Fruit fly (Drosophila melanogaster) whole organism, prepupa: ENCODE results near the gene CG10866.

Experiments used
- Blimp-1 ChIP-seq: fragments of 200-800 bp; sonication (Bioruptor generic); optimal IDR thresholded peaks from 3 replicates; lab custom pipeline; 2017; ENCODE audit warnings: missing biosample characterization, missing genetic modification characterization, mild to moderate bottlenecking, moderate library complexity, missing genetic modification reagents
- CG10631 ChIP-seq: fragments of 200-800 bp; sonication (Bioruptor generic); optimal IDR thresholded peaks from 2 replicates; lab custom pipeline; 2016; ENCODE audit warnings: missing biosample characterization, missing genetic modification characterization
- CG10669 ChIP-seq: fragments of 200-800 bp; sonication (Bioruptor generic); optimal IDR thresholded peaks from 3 replicates; lab custom pipeline; 2018; ENCODE audit warnings: missing biosample characterization, mild to moderate bottlenecking, missing genetic modification characterization, moderate library complexity
- CG11294 ChIP-seq: fragments of 200-800 bp; sonication (Bioruptor generic); IDR thresholded peaks from 2 replicates; pipeline ENCODE4 v1.3.6; 2022; ENCODE audit warnings: missing biosample characterization, missing genetic modification characterization
- CG11902 ChIP-seq: fragments of 200-800 bp; sonication (Bioruptor generic); optimal IDR thresholded peaks from 3 replicates; lab custom pipeline; 2016; ENCODE audit warnings: missing biosample characterization, missing genetic modification characterization
- CG15336 ChIP-seq: fragments of 200-800 bp; sonication (Bioruptor generic); IDR thresholded peaks from 2 replicates; pipeline ENCODE4 v1.3.6; 2022; ENCODE audit warnings: missing biosample characterization, missing genetic modification characterization
- CG1621 ChIP-seq: fragments of 200-800 bp; sonication (Bioruptor generic); optimal IDR thresholded peaks from 3 replicates; lab custom pipeline; 2018; ENCODE audit warnings: missing biosample characterization, mild to moderate bottlenecking, missing genetic modification characterization
- CG16779 ChIP-seq: fragments of 200-800 bp; sonication (Bioruptor generic); optimal IDR thresholded peaks from 3 replicates; lab custom pipeline; 2017; ENCODE audit warnings: missing biosample characterization, mild to moderate bottlenecking, missing genetic modification characterization
- CG31627 ChIP-seq: fragments of 200-800 bp; sonication (Bioruptor generic); optimal IDR thresholded peaks from 3 replicates; lab custom pipeline; 2016; ENCODE audit warnings: missing biosample characterization, missing genetic modification characterization
- CG32006 ChIP-seq: fragments of 200-800 bp; sonication (Bioruptor generic); optimal IDR thresholded peaks from 3 replicates; lab custom pipeline; 2017; ENCODE audit warnings: missing biosample characterization, mild to moderate bottlenecking, missing genetic modification characterization
- CG34406 ChIP-seq: fragments of 200-800 bp; sonication (Bioruptor generic); optimal IDR thresholded peaks from 3 replicates; lab custom pipeline; 2016; ENCODE audit warnings: missing biosample characterization, missing genetic modification characterization
- CG3919 ChIP-seq: fragments of 200-800 bp; sonication (Bioruptor generic); optimal IDR thresholded peaks from 3 replicates; lab custom pipeline; 2016; ENCODE audit warnings: missing biosample characterization, missing genetic modification characterization
- CG4318 ChIP-seq: fragments of 200-800 bp; sonication (Bioruptor generic); optimal IDR thresholded peaks from 3 replicates; lab custom pipeline; 2017; ENCODE audit warnings: missing biosample characterization, mild to moderate bottlenecking, missing genetic modification characterization
- CG6163 ChIP-seq: fragments of 200-800 bp; sonication (Bioruptor generic); IDR thresholded peaks from 3 replicates; pipeline ENCODE4 v1.3.6; 2022; ENCODE audit warnings: missing biosample characterization, missing genetic modification characterization
- CG6276 ChIP-seq: fragments of 200-800 bp; sonication (Bioruptor generic); optimal IDR thresholded peaks from 2 replicates; lab custom pipeline; 2017; ENCODE audit warnings: missing biosample characterization, mild to moderate bottlenecking, missing genetic modification characterization
- CG6792 ChIP-seq: fragments of 200-800 bp; sonication (Bioruptor generic); optimal IDR thresholded peaks from 3 replicates; lab custom pipeline; 2016; ENCODE audit warnings: missing biosample characterization, missing genetic modification characterization
- CG8119 ChIP-seq: fragments of 200-800 bp; sonication (Bioruptor generic); IDR thresholded peaks from 3 replicates; pipeline ENCODE4 v1.3.6; 2022; ENCODE audit warnings: missing biosample characterization, missing genetic modification characterization
- CG8319 ChIP-seq: fragments of 200-800 bp; sonication (Bioruptor generic); optimal IDR thresholded peaks from 3 replicates; lab custom pipeline; 2016; ENCODE audit warnings: missing biosample characterization, missing genetic modification characterization
- CG8632 ChIP-seq: fragments of 200-800 bp; sonication (Bioruptor generic); optimal IDR thresholded peaks from 3 replicates; lab custom pipeline; 2016; ENCODE audit warnings: missing biosample characterization, missing genetic modification characterization
- CG9139 ChIP-seq: fragments of 200-800 bp; sonication (Bioruptor generic); optimal IDR thresholded peaks from 3 replicates; lab custom pipeline; 2017; ENCODE audit warnings: missing biosample characterization, mild to moderate bottlenecking, missing genetic modification characterization
- Eip78C ChIP-seq: fragments of 200-800 bp; sonication (Bioruptor generic); peaks from one replicate; lab custom pipeline; 2016; ENCODE audit warnings: missing biosample characterization, missing genetic modification characterization
- Eip93F ChIP-seq: fragments of 200-800 bp; sonication (Bioruptor generic); optimal IDR thresholded peaks from 2 replicates; lab custom pipeline; 2016; ENCODE audit warnings: missing biosample characterization, mild to moderate bottlenecking, missing genetic modification characterization
- Ets21C ChIP-seq: fragments of 200-800 bp; sonication (Bioruptor generic); optimal IDR thresholded peaks from 3 replicates; lab custom pipeline; 2016; ENCODE audit warnings: missing biosample characterization, missing genetic modification characterization
- Ets96B ChIP-seq: fragments of 200-800 bp; optimal IDR thresholded peaks from 2 replicates; lab custom pipeline; 2019; ENCODE audit warnings: missing biosample characterization, mild to moderate bottlenecking, missing genetic modification characterization, moderate library complexity
- Gug ChIP-seq: fragments of 200-800 bp; sonication (Bioruptor generic); IDR thresholded peaks from 2 replicates; pipeline ENCODE4 v1.3.6; 2022; ENCODE audit warnings: missing biosample characterization, missing genetic modification characterization
- Hr39 ChIP-seq: fragments of 200-800 bp; sonication (Bioruptor generic); optimal IDR thresholded peaks from 2 replicates; lab custom pipeline; 2016; ENCODE audit warnings: missing biosample characterization, missing genetic modification characterization
- Hr4 ChIP-seq: fragments of 200-800 bp; sonication (Bioruptor generic); optimal IDR thresholded peaks from 3 replicates; lab custom pipeline; 2016; ENCODE audit warnings: missing biosample characterization, missing genetic modification characterization
- Lpt ChIP-seq: fragments of 200-800 bp; sonication (Bioruptor generic); optimal IDR thresholded peaks from 3 replicates; lab custom pipeline; 2016; ENCODE audit warnings: missing biosample characterization, missing genetic modification characterization
- Met ChIP-seq: fragments of 200-800 bp; sonication (Bioruptor generic); optimal IDR thresholded peaks from 3 replicates; lab custom pipeline; 2016; ENCODE audit warnings: missing biosample characterization, missing genetic modification characterization
- OdsH ChIP-seq: fragments of 200-800 bp; sonication (Bioruptor generic); optimal IDR thresholded peaks from 3 replicates; lab custom pipeline; 2016; ENCODE audit warnings: missing biosample characterization, missing genetic modification characterization
- Sox102F ChIP-seq: fragments of 200-800 bp; sonication (Bioruptor generic); optimal IDR thresholded peaks from 2 replicates; lab custom pipeline; 2016; ENCODE audit warnings: missing biosample characterization, mild to moderate bottlenecking, missing genetic modification characterization
- Sox14 ChIP-seq: fragments of 200-800 bp; sonication (Bioruptor generic); optimal IDR thresholded peaks from 3 replicates; lab custom pipeline; 2016; ENCODE audit warnings: missing biosample characterization, missing genetic modification characterization
- Sox15 ChIP-seq: fragments of 200-800 bp; sonication (Bioruptor generic); optimal IDR thresholded peaks from 3 replicates; lab custom pipeline; 2016; ENCODE audit warnings: missing biosample characterization, missing genetic modification characterization
- achi ChIP-seq: fragments of 200-800 bp; sonication (Bioruptor generic); optimal IDR thresholded peaks from 3 replicates; lab custom pipeline; 2016; ENCODE audit warnings: missing biosample characterization, missing genetic modification characterization
- acj6 ChIP-seq: fragments of 200-800 bp; sonication (Bioruptor generic); optimal IDR thresholded peaks from 3 replicates; lab custom pipeline; 2016; ENCODE audit warnings: missing biosample characterization, missing genetic modification characterization
- cyc ChIP-seq: fragments of 200-800 bp; sonication (Bioruptor generic); optimal IDR thresholded peaks from 3 replicates; lab custom pipeline; 2016; ENCODE audit warnings: missing biosample characterization, missing genetic modification characterization
- dac ChIP-seq: fragments of 200-800 bp; sonication (Bioruptor generic); optimal IDR thresholded peaks from 2 replicates; lab custom pipeline; 2017; ENCODE audit warnings: missing biosample characterization, mild to moderate bottlenecking, missing genetic modification characterization
- dsx ChIP-seq: fragments of 200-800 bp; optimal IDR thresholded peaks from 3 replicates; lab custom pipeline; 2019; ENCODE audit warnings: missing biosample characterization, mild to moderate bottlenecking, missing genetic modification characterization, moderate library complexity; ENCODE audit not compliant: poor library complexity, severe bottlenecking
- eg ChIP-seq: fragments of 200-800 bp; sonication (Bioruptor generic); IDR thresholded peaks from 3 replicates; pipeline ENCODE4 v1.3.6; 2022; ENCODE audit warnings: missing biosample characterization, missing genetic modification characterization
- esn ChIP-seq: fragments of 200-800 bp; sonication (Bioruptor generic); optimal IDR thresholded peaks from 2 replicates; lab custom pipeline; 2016; ENCODE audit warnings: missing biosample characterization, mild to moderate bottlenecking, missing genetic modification characterization, moderate library complexity
- fd85E ChIP-seq: fragments of 200-800 bp; sonication (Bioruptor generic); optimal IDR thresholded peaks from 3 replicates; lab custom pipeline; 2016; ENCODE audit warnings: missing biosample characterization, missing genetic modification characterization
- fkh ChIP-seq: fragments of 200-800 bp; sonication (Bioruptor generic); optimal IDR thresholded peaks from 3 replicates; lab custom pipeline; 2017; ENCODE audit warnings: missing biosample characterization, mild to moderate bottlenecking, missing genetic modification characterization, moderate library complexity
- lz ChIP-seq: fragments of 200-800 bp; sonication (Bioruptor generic); optimal IDR thresholded peaks from 3 replicates; lab custom pipeline; 2016; ENCODE audit warnings: missing biosample characterization, missing genetic modification characterization
- spab ChIP-seq: fragments of 200-800 bp; sonication (Bioruptor generic); optimal IDR thresholded peaks from 2 replicates; lab custom pipeline; 2017; ENCODE audit warnings: missing biosample characterization, mild to moderate bottlenecking, missing genetic modification characterization, missing genetic modification reagents
- ss ChIP-seq, 2 experiments: fragments of 200-800 bp; sonication (Bioruptor generic); optimal IDR thresholded peaks; 2 replicates in 1 of 2; 3 replicates in 1 of 2; lab custom pipeline; 2017 to 2018; ENCODE audit warnings: mild to moderate bottlenecking in 2 of 2, missing biosample characterization in 2 of 2, missing genetic modification characterization in 2 of 2, moderate library complexity in 1 of 2
- svp ChIP-seq: fragments of 200-800 bp; sonication (Bioruptor generic); peaks from one replicate; lab custom pipeline; 2016; ENCODE audit warnings: missing biosample characterization, missing genetic modification characterization
- topi ChIP-seq: fragments of 200-800 bp; sonication (Bioruptor generic); optimal IDR thresholded peaks from 3 replicates; lab custom pipeline; 2016; ENCODE audit warnings: missing biosample characterization, missing genetic modification characterization
- vri ChIP-seq: fragments of 200-800 bp; sonication (Bioruptor generic); optimal IDR thresholded peaks from 3 replicates; lab custom pipeline; 2016; ENCODE audit warnings: missing biosample characterization, mild to moderate bottlenecking, missing genetic modification characterization

Gene CG10866

DNA sequence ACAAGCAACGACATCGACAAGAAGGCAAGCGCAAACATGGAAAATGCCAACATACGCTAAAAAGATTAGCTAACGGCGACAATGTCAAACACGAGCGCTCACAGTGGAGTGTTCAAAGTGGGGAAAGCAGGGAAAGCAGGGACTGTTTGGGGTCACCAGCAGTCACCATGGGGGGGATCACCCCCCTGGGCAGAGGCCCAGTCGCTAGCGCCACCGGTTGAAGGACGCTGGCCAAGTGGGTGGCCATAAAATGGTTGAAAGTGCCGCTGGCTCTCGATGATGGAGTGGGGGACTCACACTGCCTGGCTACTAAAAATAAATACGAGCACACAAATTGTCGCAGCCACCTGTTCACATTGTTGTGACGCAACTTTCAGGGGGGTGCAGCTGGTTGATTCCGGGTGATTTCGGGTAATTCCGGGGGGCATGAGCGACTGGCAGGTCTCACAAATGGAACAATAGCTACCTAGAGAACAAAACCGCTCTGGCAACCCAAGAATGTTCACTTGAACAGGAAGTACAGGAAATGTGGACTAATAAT is 23.2 kb upstream of the CG10866 start:
- TF ChIP-seq CG3919 (GFP tag; lab: Kevin White, UChicago) (no peak), CG34406 (no peak), svp (GFP tag; lab: Kevin White, UChicago) (no peak), Blimp-1 (no peak), eg (GFP tag; lab: Robert Waterston, UW) (no peak), CG4318 (GFP tag; lab: Kevin White, UChicago) (no peak), topi (GFP tag; lab: Kevin White, UChicago) (no peak), Eip78C (GFP tag; lab: Kevin White, UChicago) (no peak), CG31627 (GFP tag; lab: Kevin White, UChicago) (no peak), Gug (no peak), dac (GFP tag; lab: Kevin White, UChicago) (no peak), Sox102F (GFP tag; lab: Kevin White, UChicago) (no peak), CG6163 (GFP tag; lab: Robert Waterston, UW) (no peak), CG1621 (no peak), achi (GFP tag; lab: Kevin White, UChicago) (no peak), Met (no peak)

DNA sequence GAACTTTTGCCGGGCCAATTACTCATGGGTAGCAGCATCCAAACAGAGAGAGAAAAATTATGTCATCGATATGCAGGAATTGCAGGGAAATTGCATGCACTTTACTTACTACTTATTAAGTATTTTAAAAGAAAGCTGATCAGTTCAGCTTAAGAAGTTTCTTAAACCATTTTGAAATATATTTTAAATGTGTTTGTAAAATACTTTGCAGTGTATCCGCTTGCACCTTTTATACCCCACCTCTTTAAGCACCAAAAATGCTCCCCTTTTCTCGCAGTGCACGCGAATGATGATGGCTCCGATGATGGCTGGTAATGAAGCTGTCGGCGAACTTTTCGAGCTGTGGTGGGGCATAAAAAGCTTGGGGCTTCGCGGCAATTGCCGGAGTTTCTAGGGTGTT is 14.7 kb upstream of the CG10866 start, which contains the start of gene CG14984:
TSS of gene CG14984 (minus strand) at position 83 of the 400 bp plus-strand sequence.
- TF ChIP-seq Hr4 (GFP tag; lab: Kevin White, UChicago) (peak; percentile 59), esn (GFP tag; lab: Kevin White, UChicago) (peak; percentile 78), CG31627 (GFP tag; lab: Kevin White, UChicago) (peak; percentile 82), CG11902 (GFP tag; lab: Kevin White, UChicago) (peak; percentile 86), CG32006 (GFP tag; lab: Kevin White, UChicago) (peak; percentile 71), CG11294 (peak; percentile 55; the same call in 1 of the 2 replicates), CG16779 (tag; lab: Kevin White, UChicago) (no peak), CG9139 (GFP tag; lab: Kevin White, UChicago) (peak; percentile 81), topi (GFP tag; lab: Kevin White, UChicago) (peak; percentile 88), Eip93F (GFP tag; lab: Kevin White, UChicago) (no peak), CG10669 (GFP tag; lab: Kevin White, UChicago) (peak; percentile 90), Sox14 (GFP tag; lab: Kevin White, UChicago) (peak; percentile 82), fd85E (peak; percentile 16), Blimp-1 (peak; percentile 53), eg (GFP tag; lab: Robert Waterston, UW) (peak; percentile 81), lz (GFP tag; lab: Kevin White, UChicago) (peak; percentile 76), Ets21C (GFP tag; lab: Kevin White, UChicago) (peak; percentile 67), Lpt (GFP tag; lab: Kevin White, UChicago) (no peak), CG4318 (GFP tag; lab: Kevin White, UChicago) (peak; percentile 37), cyc (GFP tag; lab: Kevin White, UChicago) (peak; percentile 88), CG8319 (GFP tag; lab: Kevin White, UChicago) (peak; percentile 85), acj6 (GFP tag; lab: Kevin White, UChicago) (peak; percentile 84), CG8119 (GFP tag; lab: Robert Waterston, UW) (peak; percentile 81), Met (peak; percentile 79), vri (GFP tag; lab: Kevin White, UChicago) (peak; percentile 59), Sox102F (GFP tag; lab: Kevin White, UChicago) (peak; percentile 68), Eip78C (GFP tag; lab: Kevin White, UChicago) (peak; percentile 96), Ets96B (tag; lab: Kevin White, UChicago) (peak; percentile 88), CG1621 (peak; percentile 42), Hr39 (GFP tag; lab: Kevin White, UChicago) (peak; percentile 75), OdsH (peak; percentile 81), Sox15 (GFP tag; lab: Kevin White, UChicago) (peak; percentile 65), svp (GFP tag; lab: Kevin White, UChicago) (peak; percentile 91), fkh (GFP tag; lab: Kevin White, UChicago) (no peak), CG6163 (GFP tag; lab: Robert Waterston, UW) (peak; percentile 91), dac (GFP tag; lab: Kevin White, UChicago) (no peak), CG10631 (GFP tag; lab: Kevin White, UChicago) (peak; percentile 71), CG8632 (GFP tag; lab: Kevin White, UChicago) (peak; percentile 78), CG6792 (GFP tag; lab: Kevin White, UChicago) (peak; percentile 80), CG3919 (GFP tag; lab: Kevin White, UChicago) (peak; percentile 90), spab (GFP tag; lab: Kevin White, UChicago) (peak; percentile 85), dsx (GFP tag; lab: Kevin White, UChicago) (peak; percentile 60), ss (GFP tag; optimal IDR thresholded peaks at IDR 0.05; lab: Kevin White, UChicago) (peak; percentile 66 to 74), CG15336 (GFP tag; lab: Robert Waterston, UW) (peak; percentile 75), CG6276 (GFP tag; lab: Kevin White, UChicago) (peak; percentile 61)
